Worm (Caenorhabditis elegans) whole organism, late embryonic: ENCODE measurements around the gene sre-18.

Source experiments
- ceh-48 ChIP-seq: sonication (generic microtip); optimal IDR thresholded peaks from 2 replicates; lab custom pipeline; 2016; ENCODE audit warnings: missing genetic modification characterization, inconsistent platforms, missing compliant biosample characterization
- dve-1 ChIP-seq: sonication (generic microtip); optimal IDR thresholded peaks from 2 replicates; lab custom pipeline; 2017; ENCODE audit warnings: antibody characterized with exemption, mild to moderate bottlenecking, missing genetic modification characterization, missing compliant biosample characterization
- sdc-2 ChIP-seq: sonication (generic microtip); optimal IDR thresholded peaks from 2 replicates; lab custom pipeline; 2016; ENCODE audit warnings: missing genotype, missing genetic modification characterization, missing compliant biosample characterization
- tbx-7 ChIP-seq: sonication (generic microtip); optimal IDR thresholded peaks from 2 replicates; lab custom pipeline; 2016; ENCODE audit warnings: missing genotype, missing genetic modification characterization, missing compliant biosample characterization

- TF ChIP-seq ceh-48 (tag; lab: Kevin White, UChicago): no peak
- no peak for TF ChIP-seq sdc-2
- TF ChIP-seq dve-1 (tag; lab: Kevin White, UChicago): no peak
- no peak for TF ChIP-seq tbx-7 (tag; lab: Kevin White, UChicago)
Observed at ce11 chrIV:12265877-12266276, 36.3 kb upstream of the sre-18 start.
